Worm (Caenorhabditis elegans) whole organism, late embryonic: ENCODE data around the gene F44E2.6.

Source experiments
- dve-1 ChIP-seq: sonication (generic microtip); optimal IDR thresholded peaks from 2 replicates; lab custom pipeline; 2017; ENCODE audit warnings: antibody characterized with exemption, mild to moderate bottlenecking, missing genetic modification characterization, missing compliant biosample characterization
- hlh-15 ChIP-seq: sonication (generic microtip); optimal IDR thresholded peaks from 2 replicates; lab custom pipeline; 2016; ENCODE audit warnings: missing genetic modification characterization, missing compliant biosample characterization
- pha-4 ChIP-seq: fragments of 150-350 bp; optimal IDR thresholded peaks from 2 replicates; lab custom pipeline; 2018; ENCODE audit warnings: missing biosample characterization, missing genetic modification reagents, missing genetic modification characterization
- tbx-2 ChIP-seq: sonication (generic microtip); optimal IDR thresholded peaks from 2 replicates; lab custom pipeline; 2016; ENCODE audit warnings: missing genetic modification characterization, missing compliant biosample characterization
- unc-42 ChIP-seq: sonication (generic microtip); optimal IDR thresholded peaks from 2 replicates; lab custom pipeline; 2016; ENCODE audit warnings: missing genotype, missing genetic modification characterization, missing compliant biosample characterization
- unc-86 ChIP-seq: sonication (generic microtip); optimal IDR thresholded peaks from 2 replicates; lab custom pipeline; 2016; ENCODE audit warnings: missing genetic modification characterization, missing compliant biosample characterization

ce11 chrIII:8799964-8800795 is 44.8 kb downstream of the F44E2.6 start, which contains the start of gene F54F2.6:
- TF ChIP-seq unc-42 (tag; lab: Kevin White, UChicago): peak; percentile 86
- TF ChIP-seq hlh-15 (tag; lab: Kevin White, UChicago): no peak
- no peak for TF ChIP-seq dve-1 (tag; lab: Kevin White, UChicago)
- TF ChIP-seq tbx-2 (tag; lab: Kevin White, UChicago): peak; percentile 80
- TF ChIP-seq unc-86: peak; percentile 57
- TF ChIP-seq pha-4 (tag; lab: Kevin White, UChicago): no peak
